Fruit fly (Drosophila melanogaster): ENCODE data around the gene Drgx.

DNA sequence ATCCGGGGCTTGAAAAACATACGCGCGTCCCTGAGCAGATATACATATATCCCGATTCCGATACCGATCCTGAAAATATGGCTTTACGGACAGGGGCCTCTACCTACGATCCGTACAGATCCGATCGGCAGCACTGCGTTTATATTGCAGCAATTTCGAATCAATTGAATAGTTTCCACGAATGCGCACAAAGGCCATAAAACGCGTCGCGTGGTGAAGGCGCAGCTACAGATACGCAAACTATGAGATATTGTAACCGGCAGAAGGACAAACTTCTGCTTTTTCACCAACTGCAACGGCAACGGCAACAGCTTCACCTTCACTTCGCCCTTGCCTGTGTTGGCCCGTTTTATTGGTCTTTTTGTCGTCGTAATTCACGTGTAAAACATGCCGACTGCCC, 47.4 kb upstream of the Drgx start:
- TF ChIP-seq D1 (tag; optimal IDR thresholded peaks at IDR 0.05) (no peak), CG15710 (tag; optimal IDR thresholded peaks at IDR 0.05) (no peak), CG34367 (tag; optimal IDR thresholded peaks at IDR 0.05) (no peak), Ets98B (GFP tag; IDR thresholded peaks at IDR 0.05) (no peak), gl (tag; optimal IDR thresholded peaks at IDR 0.05) (no peak), CG9948 (tag; optimal IDR thresholded peaks at IDR 0.05) (no peak), EcR (GFP tag; optimal IDR thresholded peaks at IDR 0.05) (no peak)

Measured in whole organism, pupa.